Fruit fly (Drosophila melanogaster) Kc167 (cell line): ENCODE results near the gene CG11980.

ENCODE experiments used
- Myc ChIP-seq: fragments of >200 bp; optimal IDR thresholded peaks from 2 replicates; lab custom pipeline; 2017; ENCODE audit warnings: missing external identifiers
- insv ChIP-seq: fragments of >200 bp; optimal IDR thresholded peaks from 3 replicates; lab custom pipeline; 2018; ENCODE audit warnings: missing external identifiers

- TF ChIP-seq Myc: no peak
- TF ChIP-seq insv (lab: Kevin White, UChicago): no peak
These were observed 13.1 kb downstream of the CG11980 start for dm6 chr3R:9016869-9017268.
